Fruit fly (Drosophila melanogaster) whole organism, embryonic: ENCODE results near the gene Cpsf73.
A peak's percentile ranks its signal among the peaks of the same experiment; 100 is the strongest.

Source experiments
- Adf1 ChIP-seq: fragments of 200-800 bp; sonication (Bioruptor generic); IDR thresholded peaks from 2 replicates; pipeline ENCODE4 v1.3.6; 2022; ENCODE audit warnings: missing biosample characterization, missing genetic modification characterization
- Atf3 ChIP-seq: fragments of 200-800 bp; sonication (Bioruptor generic); optimal IDR thresholded peaks from 3 replicates; lab custom pipeline; 2016; ENCODE audit warnings: missing biosample characterization, missing genetic modification characterization
- Atf6 ChIP-seq: fragments of 200-800 bp; sonication (Bioruptor generic); IDR thresholded peaks from 2 replicates; pipeline ENCODE4 v1.3.6; 2022; ENCODE audit warnings: missing biosample characterization, missing genetic modification characterization
- B-H2 ChIP-seq: fragments of 200-800 bp; sonication (Bioruptor generic); optimal IDR thresholded peaks from 2 replicates; lab custom pipeline; 2018; ENCODE audit warnings: missing biosample characterization, mild to moderate bottlenecking, missing genetic modification characterization
- Bteb2 ChIP-seq: fragments of 200-800 bp; sonication (Bioruptor generic); optimal IDR thresholded peaks from 2 replicates; lab custom pipeline; 2016; ENCODE audit warnings: missing biosample characterization, missing genetic modification characterization
- CG10543 ChIP-seq: fragments of 200-800 bp; sonication (Bioruptor generic); optimal IDR thresholded peaks from 3 replicates; lab custom pipeline; 2017; ENCODE audit warnings: missing biosample characterization, mild to moderate bottlenecking, missing genetic modification characterization, moderate library complexity
- CG11247 ChIP-seq: fragments of 200-800 bp; sonication (Bioruptor generic); IDR thresholded peaks from 2 replicates; pipeline ENCODE4 v1.3.6; 2022; ENCODE audit warnings: missing biosample characterization, missing genetic modification characterization
- CG12236 ChIP-seq: fragments of 200-800 bp; sonication (Bioruptor generic); optimal IDR thresholded peaks from 2 replicates; lab custom pipeline; 2016; ENCODE audit warnings: missing biosample characterization, missing genetic modification characterization
- CG12942 ChIP-seq: fragments of 200-800 bp; sonication (Bioruptor generic); optimal IDR thresholded peaks from 3 replicates; lab custom pipeline; 2016; ENCODE audit warnings: missing biosample characterization, missing genetic modification characterization
- CG13287 ChIP-seq: fragments of 200-800 bp; sonication (Bioruptor generic); IDR thresholded peaks from 2 replicates; pipeline ENCODE4 v1.3.6; 2022; ENCODE audit warnings: missing biosample characterization, missing genetic modification characterization; ENCODE audit not compliant: partially characterized antibody
- CG14014 ChIP-seq: fragments of 200-800 bp; sonication (Bioruptor generic); IDR thresholded peaks from 2 replicates; pipeline ENCODE4 v1.3.6; 2022; ENCODE audit warnings: missing biosample characterization, missing genetic modification characterization
- CG1832 ChIP-seq: fragments of 200-800 bp; sonication (Bioruptor generic); optimal IDR thresholded peaks from 2 replicates; lab custom pipeline; 2017; ENCODE audit warnings: missing biosample characterization, mild to moderate bottlenecking, missing genetic modification characterization, inconsistent platforms
- CG30020 ChIP-seq: fragments of 200-800 bp; optimal IDR thresholded peaks from 2 replicates; lab custom pipeline; 2019; ENCODE audit warnings: missing biosample characterization, mild to moderate bottlenecking, missing genetic modification characterization, moderate library complexity
- CG42726 ChIP-seq: fragments of 200-800 bp; sonication (Bioruptor generic); IDR thresholded peaks from 2 replicates; pipeline ENCODE4 v1.3.6; 2022; ENCODE audit warnings: missing biosample characterization, missing genetic modification characterization; ENCODE audit not compliant: partially characterized antibody
- CG5245 ChIP-seq: fragments of 200-800 bp; sonication (Bioruptor generic); optimal IDR thresholded peaks from 3 replicates; lab custom pipeline; 2016; ENCODE audit warnings: missing biosample characterization, missing genetic modification characterization
- CG6765 ChIP-seq: fragments of 200-800 bp; sonication (Bioruptor generic); optimal IDR thresholded peaks from 3 replicates; lab custom pipeline; 2017; ENCODE audit warnings: missing biosample characterization, mild to moderate bottlenecking, missing genetic modification characterization
- CG7839 ChIP-seq: fragments of 200-800 bp; sonication (Bioruptor generic); optimal IDR thresholded peaks from 3 replicates; lab custom pipeline; 2018; ENCODE audit warnings: missing biosample characterization, mild to moderate bottlenecking, missing genetic modification characterization, moderate library complexity
- CG9437 ChIP-seq: fragments of 200-800 bp; sonication (Bioruptor generic); optimal IDR thresholded peaks from 2 replicates; lab custom pipeline; 2018; ENCODE audit warnings: missing biosample characterization, mild to moderate bottlenecking, missing genetic modification characterization
- CG9727 ChIP-seq: fragments of 200-800 bp; sonication (Bioruptor generic); optimal IDR thresholded peaks from 3 replicates; lab custom pipeline; 2017; ENCODE audit warnings: missing biosample characterization, mild to moderate bottlenecking, missing genetic modification characterization
- Chrac-16 ChIP-seq: fragments of 200-800 bp; sonication (Bioruptor generic); optimal IDR thresholded peaks from 3 replicates; lab custom pipeline; 2016; ENCODE audit warnings: missing biosample characterization, missing genetic modification characterization
- Elba2 ChIP-seq: fragments of 200-800 bp; sonication (Bioruptor generic); optimal IDR thresholded peaks from 3 replicates; lab custom pipeline; 2016; ENCODE audit warnings: missing biosample characterization, missing genetic modification characterization
- Ets65A ChIP-seq: fragments of 200-800 bp; sonication (Bioruptor generic); peaks from one replicate; lab custom pipeline; 2016; ENCODE audit warnings: missing biosample characterization, missing genetic modification characterization
- Fer2 ChIP-seq: fragments of 200-800 bp; sonication (Bioruptor generic); optimal IDR thresholded peaks from 2 replicates; lab custom pipeline; 2018; ENCODE audit warnings: missing biosample characterization, mild to moderate bottlenecking, missing genetic modification characterization, moderate library complexity
- GATAe ChIP-seq: fragments of 200-800 bp; sonication (Bioruptor generic); conservative IDR thresholded peaks from 2 replicates; pipeline ENCODE4 v1.3.6; 2022; ENCODE audit warnings: missing biosample characterization, missing genetic modification characterization
- HHEX ChIP-seq: fragments of 200-800 bp; sonication (Bioruptor generic); optimal IDR thresholded peaks from 3 replicates; lab custom pipeline; 2017; ENCODE audit warnings: missing biosample characterization, mild to moderate bottlenecking, missing genetic modification characterization, missing genetic modification reagents
- Nf-YA ChIP-seq: fragments of 200-800 bp; sonication (Bioruptor generic); IDR thresholded peaks from 2 replicates; pipeline ENCODE4 v1.3.6; 2022; ENCODE audit warnings: missing biosample characterization, missing genetic modification characterization
- NfI ChIP-seq: fragments of 200-800 bp; sonication (Bioruptor generic); optimal IDR thresholded peaks from 3 replicates; lab custom pipeline; 2018; ENCODE audit warnings: missing biosample characterization, mild to moderate bottlenecking, missing genetic modification characterization, moderate library complexity
- Oli ChIP-seq: fragments of 200-800 bp; sonication (Bioruptor generic); optimal IDR thresholded peaks from 2 replicates; lab custom pipeline; 2018; ENCODE audit warnings: missing biosample characterization, mild to moderate bottlenecking, missing genetic modification characterization, moderate library complexity
- Sox100B ChIP-seq: fragments of 200-800 bp; sonication (Bioruptor generic); optimal IDR thresholded peaks from 3 replicates; lab custom pipeline; 2018; ENCODE audit warnings: missing biosample characterization, mild to moderate bottlenecking, missing genetic modification characterization
- Xrp1 ChIP-seq: fragments of 200-800 bp; sonication (Bioruptor generic); IDR thresholded peaks from 2 replicates; pipeline ENCODE4 v1.3.6; 2022; ENCODE audit warnings: missing biosample characterization, missing genetic modification characterization
- ato ChIP-seq: fragments of 200-800 bp; sonication (Bioruptor generic); IDR thresholded peaks from 2 replicates; pipeline ENCODE4 v1.3.6; 2022; ENCODE audit warnings: missing biosample characterization, missing genetic modification characterization; ENCODE audit not compliant: partially characterized antibody
- az2 ChIP-seq: fragments of 200-800 bp; sonication (Bioruptor generic); optimal IDR thresholded peaks from 3 replicates; lab custom pipeline; 2016; ENCODE audit warnings: missing biosample characterization, missing genetic modification characterization
- bigmax ChIP-seq: fragments of 200-800 bp; sonication (Bioruptor generic); optimal IDR thresholded peaks from 2 replicates; lab custom pipeline; 2018; ENCODE audit warnings: missing biosample characterization, mild to moderate bottlenecking, missing genetic modification characterization
- chif ChIP-seq, 2 experiments: fragments of 200-800 bp; sonication (Bioruptor generic); optimal IDR thresholded peaks; 3 replicates each; lab custom pipeline; 2016; ENCODE audit warnings: missing biosample characterization in 2 of 2, missing genetic modification characterization in 2 of 2
- dati ChIP-seq: fragments of 200-800 bp; sonication (Bioruptor generic); IDR thresholded peaks from 2 replicates; pipeline ENCODE4 v1.3.6; 2022; ENCODE audit warnings: missing biosample characterization, missing genetic modification characterization
- dmrt11E ChIP-seq: fragments of 200-800 bp; sonication (Bioruptor generic); optimal IDR thresholded peaks from 3 replicates; lab custom pipeline; 2018; ENCODE audit warnings: missing biosample characterization, mild to moderate bottlenecking, missing genetic modification characterization, moderate library complexity
- dpn ChIP-seq, 2 experiments: fragments of 200-800 bp; sonication (Bioruptor generic); optimal IDR thresholded peaks; 3 replicates each; lab custom pipeline; 2016; ENCODE audit warnings: missing biosample characterization in 2 of 2, missing genetic modification characterization in 2 of 2
- dysf ChIP-seq: fragments of 200-800 bp; sonication (Bioruptor generic); IDR thresholded peaks from 3 replicates; pipeline ENCODE4 v1.3.6; 2022; ENCODE audit warnings: missing biosample characterization, missing genetic modification characterization
- ewg ChIP-seq: fragments of 200-800 bp; sonication (Bioruptor generic); optimal IDR thresholded peaks from 3 replicates; lab custom pipeline; 2017; ENCODE audit warnings: mild to moderate bottlenecking, missing biosample characterization, missing genetic modification reagents, missing genetic modification characterization
- hbn ChIP-seq: fragments of 200-800 bp; sonication (Bioruptor generic); IDR thresholded peaks from 2 replicates; pipeline ENCODE4 v1.3.6; 2022; ENCODE audit warnings: missing biosample characterization, missing genetic modification characterization; ENCODE audit not compliant: partially characterized antibody
- lola ChIP-seq, 3 experiments: fragments of >200 bp in 2 of 3; fragments of 200-800 bp in 1 of 3; sonication (Bioruptor generic) in 1 of 3; optimal IDR thresholded peaks; 2 replicates each; lab custom pipeline; 2017 to 2019; ENCODE audit warnings: missing biosample characterization in 3 of 3, missing genetic modification characterization in 3 of 3, mild to moderate bottlenecking in 1 of 3, moderate library complexity in 1 of 3
- maf-S ChIP-seq: fragments of 200-800 bp; sonication (Bioruptor generic); optimal IDR thresholded peaks from 2 replicates; lab custom pipeline; 2016; ENCODE audit warnings: missing biosample characterization, missing genetic modification characterization
- nerfin-1 ChIP-seq: fragments of 200-800 bp; sonication (Bioruptor generic); optimal IDR thresholded peaks from 3 replicates; lab custom pipeline; 2019; ENCODE audit warnings: missing biosample characterization, mild to moderate bottlenecking, missing genetic modification characterization, moderate library complexity
- phol ChIP-seq: fragments of 200-800 bp; sonication (Bioruptor generic); optimal IDR thresholded peaks from 3 replicates; lab custom pipeline; 2018; ENCODE audit warnings: missing biosample characterization, mild to moderate bottlenecking, missing genetic modification characterization, moderate library complexity
- salm ChIP-seq: fragments of 200-800 bp; sonication (Bioruptor generic); optimal IDR thresholded peaks from 2 replicates; lab custom pipeline; 2018; ENCODE audit warnings: missing biosample characterization, mild to moderate bottlenecking, missing genetic modification characterization
- slou ChIP-seq: fragments of 200-800 bp; sonication (Bioruptor generic); optimal IDR thresholded peaks from 3 replicates; lab custom pipeline; 2016; ENCODE audit warnings: missing biosample characterization, missing genetic modification characterization
- toy ChIP-seq: fragments of 200-800 bp; sonication (Bioruptor generic); IDR thresholded peaks from 2 replicates; pipeline ENCODE4 v1.3.6; 2022; ENCODE audit warnings: missing biosample characterization, missing genetic modification characterization
- wek ChIP-seq: fragments of 200-800 bp; sonication (Bioruptor generic); optimal IDR thresholded peaks from 3 replicates; lab custom pipeline; 2018; ENCODE audit warnings: missing biosample characterization, mild to moderate bottlenecking, missing genetic modification characterization, moderate library complexity
- zen2 ChIP-seq: fragments of 200-800 bp; sonication (Bioruptor generic); IDR thresholded peaks from 3 replicates; pipeline ENCODE4 v1.3.6; 2022; ENCODE audit warnings: missing biosample characterization, missing genetic modification characterization; ENCODE audit not compliant: partially characterized antibody

Gene Cpsf73

DNA sequence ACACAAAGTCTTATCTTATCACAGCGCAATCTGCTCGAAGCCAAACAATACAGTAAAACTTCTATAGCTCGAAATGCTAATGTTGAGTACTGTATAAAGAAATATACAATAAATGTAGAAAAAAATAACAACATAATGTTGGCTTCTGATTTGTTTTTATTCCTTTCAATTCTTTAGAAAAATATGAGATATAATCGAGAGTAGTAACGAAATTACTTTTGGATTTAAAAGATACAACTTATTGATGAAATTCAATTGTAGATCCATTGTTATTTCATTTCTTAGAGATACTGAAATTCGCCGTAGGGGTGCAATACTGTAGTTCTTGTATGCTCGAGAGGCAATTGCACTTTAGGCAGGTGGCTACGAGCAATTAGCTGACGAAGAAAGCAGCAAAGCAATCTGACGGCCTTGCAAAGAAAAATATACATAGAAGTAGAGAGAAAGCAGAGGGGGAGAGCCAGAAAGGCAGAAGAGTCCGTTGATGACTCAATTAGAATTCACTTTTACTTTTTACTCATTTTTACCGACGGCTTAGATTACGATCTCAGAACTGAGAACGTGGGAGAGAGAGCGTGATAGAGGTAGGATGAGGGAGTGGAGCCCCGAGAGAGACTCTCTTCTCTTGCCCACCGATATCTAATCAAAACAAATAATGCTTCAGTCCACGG is 7.2 kb upstream of the Cpsf73 start (continued):
- TF ChIP-seq CG13287 (no peak), maf-S (GFP tag; lab: Kevin White, UChicago) (no peak), CG10543 (no peak), Oli (tag; lab: Kevin White, UChicago) (peak; percentile 63), CG12942 (peak; percentile 8), toy (no peak), Nf-YA (no peak), salm (tag; lab: Kevin White, UChicago) (peak; percentile 51), CG12236 (GFP tag; lab: Kevin White, UChicago) (no peak), Sox100B (peak; percentile 37), wek (GFP tag; lab: Kevin White, UChicago) (no peak), zen2 (no peak), dati (GFP tag; lab: Robert Waterston, UW) (no peak), CG5245 (GFP tag; lab: Kevin White, UChicago) (no peak), GATAe (peak; percentile 82), CG7839 (peak; percentile 91), HHEX (GFP tag; lab: Kevin White, UChicago) (peak; percentile 45), CG42726 (no peak), CG11247 (0 out of 2 replicates have a peak, but pooled peaks have one; percentile 17), CG9437 (peak; percentile 14), dysf (GFP tag; lab: Robert Waterston, UW) (0 out of 3 replicates have a peak, but pooled peaks have one; percentile 35), az2 (peak; percentile 36), Atf6 (GFP tag; lab: Robert Waterston, UW) (no peak), Fer2 (tag; lab: Kevin White, UChicago) (peak; percentile 51), ewg (GFP tag; lab: Kevin White, UChicago) (peak; percentile 43), chif (GFP tag; optimal IDR thresholded peaks at IDR 0.05; lab: Kevin White, UChicago) (peak in 1 of 2 experiments; percentile 17), hbn (GFP tag; lab: Robert Waterston, UW) (no peak), Ets65A (GFP tag; lab: Kevin White, UChicago) (peak; percentile 88), Adf1 (GFP tag; lab: Robert Waterston, UW) (no peak), lola (GFP tag; optimal IDR thresholded peaks at IDR 0.05; lab: Kevin White, UChicago) (peak in 1 of 3 experiments; percentile 67), CG1832 (GFP tag; lab: Kevin White, UChicago) (no peak), B-H2 (GFP tag; lab: Kevin White, UChicago) (no peak), dpn (GFP tag; optimal IDR thresholded peaks at IDR 0.05; lab: Kevin White, UChicago) (peak in 1 of 2 experiments; percentile 43), bigmax (GFP tag; lab: Kevin White, UChicago) (no peak), dmrt11E (tag; lab: Kevin White, UChicago) (peak; percentile 62), ato (no peak), CG6765 (GFP tag; lab: Kevin White, UChicago) (peak; percentile 8), Elba2 (GFP tag; lab: Kevin White, UChicago) (no peak), CG9727 (GFP tag; lab: Kevin White, UChicago) (peak; percentile 41), Bteb2 (GFP tag; lab: Kevin White, UChicago) (no peak), slou (GFP tag; lab: Kevin White, UChicago) (no peak), Chrac-16 (GFP tag; lab: Kevin White, UChicago) (peak; percentile 1), Atf3 (no peak), CG14014 (GFP tag; lab: Robert Waterston, UW) (no peak), Xrp1 (GFP tag; lab: Robert Waterston, UW) (peak; percentile 44), CG30020 (no peak), nerfin-1 (tag; lab: Kevin White, UChicago) (peak; percentile 76), phol (tag; lab: Kevin White, UChicago) (peak; percentile 76), NfI (GFP tag; lab: Kevin White, UChicago) (peak; percentile 14)
